Worm (Caenorhabditis elegans): ENCODE measurements around the gene fbxa-113.

DNA sequence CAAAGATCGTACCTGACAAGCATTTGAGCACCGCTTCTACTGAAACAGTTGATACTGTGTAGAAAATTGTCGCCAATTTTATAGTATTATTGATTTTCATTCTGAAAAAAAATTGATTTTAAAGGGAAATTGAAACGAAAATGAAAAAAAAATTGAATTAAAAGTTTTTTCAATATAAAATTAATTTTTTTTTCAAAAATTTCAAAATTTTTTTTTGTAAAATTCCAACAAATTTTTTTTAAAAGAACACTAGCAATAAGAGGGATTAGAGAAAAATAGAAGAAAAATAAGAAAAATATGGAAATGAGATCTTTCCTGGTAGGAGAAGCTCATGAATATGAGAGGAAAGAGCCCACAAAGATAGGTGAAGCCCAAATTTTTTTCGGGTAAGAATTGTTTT, 12.0 kb downstream of the fbxa-113 start, which contains the start of gene Y113G7B.11:
- TF ChIP-seq ceh-13 (GFP tag; optimal IDR thresholded peaks at IDR 0.05) (no peak), ama-1 (optimal IDR thresholded peaks at IDR 0.05) (no peak), sea-1 (GFP tag; conservative IDR thresholded peaks at IDR 0.05) (no peak), ceh-36 (tag; optimal IDR thresholded peaks at IDR 0.05) (no peak), tbx-11 (GFP tag; IDR thresholded peaks at IDR 0.05) (no peak), F13C5.2 (tag; optimal IDR thresholded peaks at IDR 0.05) (no peak), ets-7 (tag; optimal IDR thresholded peaks at IDR 0.05) (no peak)

Measured in whole organism, early embryonic.